Worm (Caenorhabditis elegans): ENCODE data around the gene Y11D7A.19.
"Not testable (repeated sequence)": the region's sequence is repeated elsewhere in the genome, so short reads cannot be mapped to it uniquely, and the experiment has no call there.

DNA sequence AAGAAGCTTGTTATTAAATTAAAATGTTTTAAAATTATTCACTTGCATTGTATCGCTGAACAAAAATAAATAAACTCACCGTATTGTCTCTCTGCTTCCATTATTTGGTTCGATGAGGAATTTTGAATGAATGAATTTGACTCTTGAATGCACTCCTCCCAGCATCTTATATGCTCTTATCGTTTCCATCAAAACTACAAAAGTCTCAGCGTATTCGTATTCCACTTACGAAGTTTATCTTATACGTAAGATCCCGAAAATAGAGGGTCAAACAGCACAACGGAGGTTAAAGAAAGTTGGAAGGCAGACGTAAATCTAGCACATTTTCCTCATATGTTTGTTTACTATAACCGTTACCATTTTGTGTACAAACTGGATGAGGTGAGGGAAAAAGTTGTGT is 19.9 kb upstream of the Y11D7A.19 start, which contains the start of gene nhr-267:
- TF ChIP-seq nhr-77, ceh-82, nhr-129, snpc-4, lsy-2, nhr-11, elt-3, aly-2 (tag; optimal IDR thresholded peaks at IDR 0.05): not testable (repeated sequence)

All from whole organism, L2 larva.